Worm (Caenorhabditis elegans) whole organism, mixed stage, embryonic: Measurements from ENCODE around the gene dnj-16.

Source experiments
- bed-3 ChIP-seq: fragments of 200-800 bp; sonication (Bioruptor generic); optimal IDR thresholded peaks from 3 replicates; lab custom pipeline; 2018; ENCODE audit warnings: mild to moderate bottlenecking, missing genetic modification characterization, moderate library complexity, missing compliant biosample characterization
- ham-2 ChIP-seq: fragments of 200-800 bp; sonication (Bioruptor generic); optimal IDR thresholded peaks from 2 replicates; lab custom pipeline; 2018; ENCODE audit warnings: mild to moderate bottlenecking, missing genetic modification characterization, missing compliant biosample characterization
- pha-4 ChIP-seq: fragments of 150-350 bp; optimal IDR thresholded peaks from 2 replicates; lab custom pipeline; 2018; ENCODE audit warnings: missing biosample characterization, missing genetic modification reagents, missing genetic modification characterization
- sem-2 ChIP-seq: fragments of 200-800 bp; sonication (Bioruptor generic); optimal IDR thresholded peaks from 2 replicates; lab custom pipeline; 2018; ENCODE audit warnings: mild to moderate bottlenecking, missing genetic modification characterization, missing compliant biosample characterization

ce11 chrIII:4223668-4224127 lies 32.8 kb downstream of the dnj-16 start:
- TF ChIP-seq pha-4 (tag; lab: Kevin White, UChicago): peak; percentile 9
- peak; percentile 71 for TF ChIP-seq ham-2 (GFP tag; lab: Kevin White, UChicago)
- no peak for TF ChIP-seq bed-3 (GFP tag; lab: Kevin White, UChicago)
- no peak for TF ChIP-seq sem-2 (GFP tag; lab: Kevin White, UChicago)
